Worm (Caenorhabditis elegans): Measurements from ENCODE around the gene lips-2.
"Not testable (repeated sequence)": the region's sequence is repeated elsewhere in the genome, so short reads cannot be mapped to it uniquely, and the experiment has no call there.

Gene lips-2

ce11 chrX:12294263-12294662 lies 8.7 kb downstream of the lips-2 start, which contains the start of gene W06D11.1:
Gene W06D11.1 (plus strand): TSS chrX:12294563.
- no peak for TF ChIP-seq aly-1 (tag; optimal IDR thresholded peaks at IDR 0.05)
- TF ChIP-seq tbx-11 (GFP tag; IDR thresholded peaks at IDR 0.05) = no peak
- no peak for TF ChIP-seq B0310.2 (tag; optimal IDR thresholded peaks at IDR 0.05)
- TF ChIP-seq ama-1 (optimal IDR thresholded peaks at IDR 0.05) = no peak
- TF ChIP-seq ceh-13 (GFP tag; optimal IDR thresholded peaks at IDR 0.05) = no peak
- no peak for TF ChIP-seq tbx-37 (GFP tag; conservative IDR thresholded peaks at IDR 0.05)
- no peak for TF ChIP-seq ets-7 (tag; optimal IDR thresholded peaks at IDR 0.05)
- no peak for TF ChIP-seq pes-1 (GFP tag; IDR thresholded peaks at IDR 0.05)
- TF ChIP-seq scrt-1 (GFP tag; IDR thresholded peaks at IDR 0.05) = no peak
- TF ChIP-seq hmbx-1 (tag; optimal IDR thresholded peaks at IDR 0.05) = no peak
- TF ChIP-seq tra-4 (tag; optimal IDR thresholded peaks at IDR 0.05) = no peak
- TF ChIP-seq F13C5.2 (tag; optimal IDR thresholded peaks at IDR 0.05) = no peak
- no peak for TF ChIP-seq sea-1 (GFP tag; conservative IDR thresholded peaks at IDR 0.05)

DNA sequence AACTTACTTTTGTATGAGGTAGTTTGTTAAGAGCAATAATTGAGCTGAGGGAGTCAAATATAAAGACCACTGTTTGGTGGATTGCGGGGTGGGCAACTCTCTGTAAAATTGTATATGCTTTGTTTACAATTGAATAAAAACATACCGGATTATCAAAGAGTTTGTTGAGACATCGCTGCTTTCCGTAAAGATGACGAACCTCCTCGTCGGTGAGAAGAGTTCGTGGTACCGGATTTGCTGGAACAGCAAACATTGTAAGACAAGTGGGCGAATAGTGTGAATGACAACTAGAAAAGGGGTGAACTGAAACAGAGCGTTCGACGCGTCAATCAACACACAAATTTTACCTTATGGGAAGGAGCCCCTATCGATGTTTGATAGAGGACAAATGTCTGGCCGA lies 10.8 kb downstream of the lips-2 start, which contains the start of gene W06D11.2:
Gene W06D11.2, minus strand, starts transcription at position 339 of the 400 bp plus-strand sequence.
- TF ChIP-seq scrt-1 (GFP tag; IDR thresholded peaks at IDR 0.05) (no peak), ets-7 (tag; optimal IDR thresholded peaks at IDR 0.05) (no peak), hmbx-1 (tag; optimal IDR thresholded peaks at IDR 0.05) (no peak)

DNA sequence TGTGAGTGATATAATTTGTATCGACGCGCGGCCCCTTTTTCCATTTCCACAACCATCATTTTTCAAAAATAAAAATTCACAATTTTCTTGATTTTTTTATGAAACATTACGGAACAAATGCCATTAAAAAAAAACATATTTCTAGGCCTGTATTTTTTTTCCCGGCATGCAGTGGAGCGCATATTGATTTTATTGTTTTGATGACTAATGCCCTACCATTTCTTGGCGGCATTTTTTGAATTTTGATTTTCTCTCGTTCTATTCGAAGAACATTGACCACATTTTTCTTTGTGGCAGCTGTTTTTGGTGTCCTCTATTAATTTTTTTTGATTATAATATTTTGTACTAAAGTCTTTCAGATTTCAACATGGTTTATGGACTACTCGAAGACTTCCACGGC lies 12.7 kb downstream of the lips-2 start, which contains the start of gene W06D11.3:
Gene W06D11.3, plus strand, starts transcription at position 360 of the 400 bp plus-strand sequence.
- no peak for TF ChIP-seq sea-1 (GFP tag; conservative IDR thresholded peaks at IDR 0.05)

DNA sequence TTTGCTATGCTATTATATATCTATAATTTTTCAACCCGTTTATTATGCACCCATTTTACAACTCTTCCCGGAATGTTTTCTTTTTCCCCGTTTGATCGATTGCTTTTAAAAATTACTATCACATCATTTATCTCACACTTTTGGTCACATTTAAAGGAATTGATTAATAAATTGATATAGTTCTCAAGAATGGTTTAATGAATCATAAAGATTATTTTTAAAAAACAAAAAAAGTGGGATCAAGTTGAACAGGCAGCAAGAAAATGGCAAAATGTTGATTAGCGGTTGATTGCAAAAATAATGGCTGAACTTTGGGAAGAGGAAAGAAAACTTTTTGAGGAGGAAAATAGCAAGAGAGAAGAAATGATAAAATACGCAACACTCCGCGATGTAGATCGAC lies 14.2 kb downstream of the lips-2 start, which contains the start of gene W06D11.5:
Gene W06D11.5, plus strand, starts transcription at position 301 of the 400 bp plus-strand sequence.
- TF ChIP-seq tbx-11 (GFP tag; IDR thresholded peaks at IDR 0.05) (no peak), ets-7 (tag; optimal IDR thresholded peaks at IDR 0.05) (no peak), aly-1 (tag; optimal IDR thresholded peaks at IDR 0.05) (no peak)

DNA sequence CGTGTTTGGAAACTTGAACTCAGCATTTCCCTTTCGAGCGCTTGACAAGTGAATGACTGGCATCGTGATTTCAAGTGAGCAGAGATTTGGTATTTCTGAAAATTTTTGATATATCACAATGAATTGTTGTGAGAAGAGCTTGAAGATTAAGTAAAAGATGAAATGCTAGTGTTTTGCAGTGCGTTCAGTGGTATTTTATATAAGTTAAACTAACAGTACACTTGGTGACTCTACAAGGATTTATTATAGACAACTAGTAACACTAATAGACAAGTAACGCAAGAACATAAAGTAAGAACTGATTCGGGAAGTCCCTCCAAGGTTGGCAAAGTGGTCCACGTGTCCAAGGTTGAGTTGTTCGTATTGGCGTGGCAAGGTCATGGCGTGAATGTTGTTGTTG lies 17.2 kb downstream of the lips-2 start, which contains the start of gene dot-1.3:
Gene dot-1.3, minus strand, starts transcription at position 101 of the 400 bp plus-strand sequence.
- not testable (repeated sequence) for TF ChIP-seq sea-1 (GFP tag; conservative IDR thresholded peaks at IDR 0.05); ceh-36 (tag; optimal IDR thresholded peaks at IDR 0.05); tra-4 (tag; optimal IDR thresholded peaks at IDR 0.05)

- no peak for TF ChIP-seq hmbx-1 (tag; optimal IDR thresholded peaks at IDR 0.05)
- TF ChIP-seq aly-1 (tag; optimal IDR thresholded peaks at IDR 0.05) = no peak
- TF ChIP-seq ets-7 (tag; optimal IDR thresholded peaks at IDR 0.05) = no peak
- TF ChIP-seq scrt-1 (GFP tag; IDR thresholded peaks at IDR 0.05) = no peak
- no peak for TF ChIP-seq sea-1 (GFP tag; conservative IDR thresholded peaks at IDR 0.05)
- TF ChIP-seq ceh-36 (tag; optimal IDR thresholded peaks at IDR 0.05) = no peak
- no peak for TF ChIP-seq B0310.2 (tag; optimal IDR thresholded peaks at IDR 0.05)
- TF ChIP-seq tbx-37 (GFP tag; conservative IDR thresholded peaks at IDR 0.05) = no peak
- TF ChIP-seq flt-1 (GFP tag; IDR thresholded peaks at IDR 0.05) = no peak
Measured at ce11 chrX:12304231-12304630, 18.6 kb downstream of the lips-2 start.

ce11 chrX:12306565-12306964 lies 21.0 kb downstream of the lips-2 start, which contains the start of gene phf-32:
Gene phf-32 (plus strand): TSS chrX:12306865.
- TF ChIP-seq ceh-36 (tag; optimal IDR thresholded peaks at IDR 0.05) (no peak), tbx-11 (GFP tag; IDR thresholded peaks at IDR 0.05) (no peak), scrt-1 (GFP tag; IDR thresholded peaks at IDR 0.05) (no peak), ets-7 (tag; optimal IDR thresholded peaks at IDR 0.05) (no peak), hmbx-1 (tag; optimal IDR thresholded peaks at IDR 0.05) (no peak), ceh-13 (GFP tag; optimal IDR thresholded peaks at IDR 0.05) (no peak), flt-1 (GFP tag; IDR thresholded peaks at IDR 0.05) (no peak), ama-1 (optimal IDR thresholded peaks at IDR 0.05) (no peak), hnd-1 (tag; optimal IDR thresholded peaks at IDR 0.05) (no peak), aly-1 (tag; optimal IDR thresholded peaks at IDR 0.05) (no peak), B0310.2 (tag; optimal IDR thresholded peaks at IDR 0.05) (no peak), hmg-4 (GFP tag; optimal IDR thresholded peaks at IDR 0.05) (no peak), pes-1 (GFP tag; IDR thresholded peaks at IDR 0.05) (no peak), tra-4 (tag; optimal IDR thresholded peaks at IDR 0.05) (no peak), sea-1 (GFP tag; conservative IDR thresholded peaks at IDR 0.05) (no peak), F13C5.2 (tag; optimal IDR thresholded peaks at IDR 0.05) (no peak), tbx-37 (GFP tag; conservative IDR thresholded peaks at IDR 0.05) (no peak)

ce11 chrX:12308045-12308499 lies 22.5 kb downstream of the lips-2 start, which contains the start of gene F17A2.16:
Gene F17A2.16 (plus strand): TSS chrX:12308449.
- TF ChIP-seq F13C5.2 (tag; optimal IDR thresholded peaks at IDR 0.05); ceh-36 (tag; optimal IDR thresholded peaks at IDR 0.05); scrt-1 (GFP tag; IDR thresholded peaks at IDR 0.05): not testable (repeated sequence)

- TF ChIP-seq pes-1 (GFP tag; IDR thresholded peaks at IDR 0.05) (no peak), sea-1 (GFP tag; conservative IDR thresholded peaks at IDR 0.05) (no peak), flt-1 (GFP tag; IDR thresholded peaks at IDR 0.05) (no peak), ceh-13 (GFP tag; optimal IDR thresholded peaks at IDR 0.05) (no peak), scrt-1 (GFP tag; IDR thresholded peaks at IDR 0.05) (no peak), ets-7 (tag; optimal IDR thresholded peaks at IDR 0.05) (no peak), B0310.2 (tag; optimal IDR thresholded peaks at IDR 0.05) (no peak)
Measured at ce11 chrX:12313779-12314178, 28.2 kb downstream of the lips-2 start.
